Fruit fly (Drosophila melanogaster) whole organism, wandering third instar larva: ENCODE data around the gene Men.
A peak's percentile ranks its signal among the peaks of the same experiment; 100 is the strongest.

ENCODE experiments used
- Abd-B ChIP-seq: fragments of >200 bp; optimal IDR thresholded peaks from 2 replicates; lab custom pipeline; 2017; ENCODE audit warnings: missing biosample characterization, missing genetic modification characterization
- CG9705 ChIP-seq: fragments of 200-800 bp; sonication (Bioruptor generic); optimal IDR thresholded peaks from 2 replicates; lab custom pipeline; 2018; ENCODE audit warnings: missing biosample characterization, mild to moderate bottlenecking, missing genetic modification characterization
- Dfd ChIP-seq: fragments of >200 bp; optimal IDR thresholded peaks from 2 replicates; lab custom pipeline; 2017; ENCODE audit warnings: missing biosample characterization, missing genetic modification characterization
- Dif ChIP-seq: fragments of 200-275, 200-300 bp; sonication (Bioruptor generic); optimal IDR thresholded peaks from 2 replicates; lab custom pipeline; 2018; ENCODE audit warnings: missing biosample characterization, missing genetic modification characterization; ENCODE audit not compliant: partially characterized antibody
- GATAd ChIP-seq: sonication (Bioruptor generic); optimal IDR thresholded peaks from 2 replicates; lab custom pipeline; 2016; ENCODE audit warnings: missing biosample characterization, missing genetic modification characterization
- Hnf4 ChIP-seq: fragments of 200-800 bp; sonication (Bioruptor generic); optimal IDR thresholded peaks from 2 replicates; lab custom pipeline; 2016; ENCODE audit warnings: missing biosample characterization, mild to moderate bottlenecking, missing genetic modification characterization
- Hr78 ChIP-seq: fragments of >200 bp; optimal IDR thresholded peaks from 2 replicates; lab custom pipeline; 2017; ENCODE audit warnings: missing biosample characterization, missing genetic modification characterization
- Hr83 ChIP-seq: fragments of 200-300 bp; sonication (Bioruptor generic); optimal IDR thresholded peaks from 2 replicates; lab custom pipeline; 2016; ENCODE audit warnings: missing biosample characterization, mild to moderate bottlenecking, missing genetic modification characterization, moderate library complexity; ENCODE audit not compliant: poor library complexity, severe bottlenecking
- Jra ChIP-seq: sonication (Bioruptor generic); optimal IDR thresholded peaks from 2 replicates; lab custom pipeline; 2016; ENCODE audit warnings: missing biosample characterization, missing genetic modification characterization
- Mio ChIP-seq: sonication (Bioruptor generic); optimal IDR thresholded peaks from 2 replicates; lab custom pipeline; 2016; ENCODE audit warnings: missing biosample characterization, missing genetic modification characterization
- Myc ChIP-seq: fragments of >200 bp; optimal IDR thresholded peaks from 2 replicates; lab custom pipeline; 2017
- Rel ChIP-seq, 2 experiments: fragments of 200-800 bp; sonication (Bioruptor generic) in 1 of 2; optimal IDR thresholded peaks; 2 replicates in 1 of 2; 3 replicates in 1 of 2; lab custom pipeline; 2016 to 2019; ENCODE audit warnings: mild to moderate bottlenecking in 2 of 2, missing biosample characterization in 2 of 2, missing genetic modification characterization in 2 of 2, moderate library complexity in 1 of 2
- Vsx2 ChIP-seq: fragments of 200-300, 225-300 bp; sonication (Bioruptor generic); optimal IDR thresholded peaks from 2 replicates; lab custom pipeline; 2018; ENCODE audit warnings: missing biosample characterization, missing genetic modification characterization; ENCODE audit not compliant: partially characterized antibody
- brk ChIP-seq: fragments of 200-800 bp; sonication (Bioruptor generic); optimal IDR thresholded peaks from 2 replicates; lab custom pipeline; 2016; ENCODE audit warnings: missing biosample characterization, mild to moderate bottlenecking, missing genetic modification characterization
- dl ChIP-seq, 2 experiments: fragments of 175-275, 200-275 bp in 1 of 2; fragments of 200-275 bp in 1 of 2; sonication (Bioruptor generic); optimal IDR thresholded peaks; lab custom pipeline; 2018; ENCODE audit warnings: mild to moderate bottlenecking in 2 of 2, missing biosample characterization in 2 of 2, missing genetic modification characterization in 2 of 2, moderate library complexity in 2 of 2; ENCODE audit not compliant: partially characterized antibody in 2 of 2, insufficient read depth in 1 of 2
- dmrt93B ChIP-seq: fragments of 200-800 bp; sonication (Bioruptor generic); optimal IDR thresholded peaks from 2 replicates; lab custom pipeline; 2018; ENCODE audit warnings: missing biosample characterization, mild to moderate bottlenecking, missing genetic modification characterization
- dsf ChIP-seq: sonication (Bioruptor generic); optimal IDR thresholded peaks from 2 replicates; lab custom pipeline; 2016; ENCODE audit warnings: missing biosample characterization, missing genetic modification characterization, borderline replicate concordance
- ey ChIP-seq: fragments of 200-800 bp; sonication (Bioruptor generic); optimal IDR thresholded peaks from 2 replicates; lab custom pipeline; 2016; ENCODE audit warnings: missing biosample characterization, missing genetic modification characterization
- foxo ChIP-seq, 2 experiments: fragments of 200-800 bp; sonication (Bioruptor generic); optimal IDR thresholded peaks; 2 replicates in 1 of 2; 3 replicates in 1 of 2; lab custom pipeline; 2016 to 2017; ENCODE audit warnings: missing biosample characterization in 2 of 2, missing genetic modification characterization in 2 of 2
- fru ChIP-seq: fragments of 200-800 bp; sonication (Bioruptor generic); optimal IDR thresholded peaks from 3 replicates; lab custom pipeline; 2016; ENCODE audit warnings: missing biosample characterization, mild to moderate bottlenecking, missing genetic modification characterization
- h ChIP-seq: fragments of 200-800 bp; sonication (Bioruptor generic); optimal IDR thresholded peaks from 3 replicates; lab custom pipeline; 2016; ENCODE audit warnings: missing biosample characterization, mild to moderate bottlenecking, missing genetic modification characterization
- jim ChIP-seq: fragments of 175-275, 200-325 bp; sonication (Bioruptor generic); optimal IDR thresholded peaks from 2 replicates; lab custom pipeline; 2016; ENCODE audit warnings: missing biosample characterization, mild to moderate bottlenecking, missing genetic modification characterization
- lola ChIP-seq: fragments of >200 bp; optimal IDR thresholded peaks from 2 replicates; lab custom pipeline; 2017; ENCODE audit warnings: missing biosample characterization, missing genetic modification characterization
- pan ChIP-seq: fragments of >200 bp; optimal IDR thresholded peaks from 2 replicates; lab custom pipeline; 2017
- psq ChIP-seq: fragments of 200-800 bp; sonication (Bioruptor generic); optimal IDR thresholded peaks from 3 replicates; lab custom pipeline; 2017; ENCODE audit warnings: missing biosample characterization, mild to moderate bottlenecking, missing genetic modification characterization, moderate library complexity
- sage ChIP-seq: fragments of 200-800 bp; sonication (Bioruptor generic); optimal IDR thresholded peaks from 2 replicates; lab custom pipeline; 2016; ENCODE audit warnings: missing biosample characterization, mild to moderate bottlenecking, missing genetic modification characterization
- tai ChIP-seq: sonication (Bioruptor generic); optimal IDR thresholded peaks from 2 replicates; lab custom pipeline; 2016; ENCODE audit warnings: missing biosample characterization, missing genetic modification characterization
- usp ChIP-seq: fragments of >200 bp; optimal IDR thresholded peaks from 2 replicates; lab custom pipeline; 2017; ENCODE audit warnings: missing biosample characterization, missing genetic modification characterization
- woc ChIP-seq: sonication (Bioruptor generic); optimal IDR thresholded peaks from 2 replicates; lab custom pipeline; 2016; ENCODE audit warnings: missing biosample characterization, mild to moderate bottlenecking, missing genetic modification characterization

Men gene

dm6 chr3R:12694742-12695141, 27.5 kb downstream of the Men start, which contains the start of the genes CG14391 and NijC:
Gene CG14391, minus strand, starts transcription at chr3R:12694842.
Gene NijC, plus strand, starts transcription at chr3R:12695129.
- TF ChIP-seq brk (GFP tag; lab: Kevin White, UChicago) (no peak), sage (GFP tag; lab: Kevin White, UChicago) (no peak)

dm6 chr3R:12692497-12692896, 29.7 kb downstream of the Men start, which contains the start of gene CG31347:
Gene CG31347, minus strand, starts transcription at chr3R:12692597.
- no peak for TF ChIP-seq Myc (lab: Kevin White, UChicago)
- TF ChIP-seq CG9705 (GFP tag; lab: Kevin White, UChicago), result no peak
- TF ChIP-seq lola (GFP tag; lab: Kevin White, UChicago), result no peak
- no peak for TF ChIP-seq h
- no peak for TF ChIP-seq dl (GFP tag; optimal IDR thresholded peaks at IDR 0.05; lab: Kevin White, UChicago; ENCODE audit: insufficient read depth in 1 of 2, partially characterized antibody in 2 of 2)
- TF ChIP-seq Hnf4 (GFP tag; lab: Kevin White, UChicago), result no peak
- TF ChIP-seq Abd-B (GFP tag; lab: Kevin White, UChicago), result no peak
- TF ChIP-seq Dfd, result no peak
- TF ChIP-seq tai (GFP tag; lab: Kevin White, UChicago), result no peak
- no peak for TF ChIP-seq Mio (GFP tag; lab: Kevin White, UChicago)
- no peak for TF ChIP-seq Dif
- TF ChIP-seq foxo (GFP tag; optimal IDR thresholded peaks at IDR 0.05; lab: Kevin White, UChicago), result no peak
- TF ChIP-seq Jra (GFP tag; lab: Kevin White, UChicago), result no peak

DNA sequence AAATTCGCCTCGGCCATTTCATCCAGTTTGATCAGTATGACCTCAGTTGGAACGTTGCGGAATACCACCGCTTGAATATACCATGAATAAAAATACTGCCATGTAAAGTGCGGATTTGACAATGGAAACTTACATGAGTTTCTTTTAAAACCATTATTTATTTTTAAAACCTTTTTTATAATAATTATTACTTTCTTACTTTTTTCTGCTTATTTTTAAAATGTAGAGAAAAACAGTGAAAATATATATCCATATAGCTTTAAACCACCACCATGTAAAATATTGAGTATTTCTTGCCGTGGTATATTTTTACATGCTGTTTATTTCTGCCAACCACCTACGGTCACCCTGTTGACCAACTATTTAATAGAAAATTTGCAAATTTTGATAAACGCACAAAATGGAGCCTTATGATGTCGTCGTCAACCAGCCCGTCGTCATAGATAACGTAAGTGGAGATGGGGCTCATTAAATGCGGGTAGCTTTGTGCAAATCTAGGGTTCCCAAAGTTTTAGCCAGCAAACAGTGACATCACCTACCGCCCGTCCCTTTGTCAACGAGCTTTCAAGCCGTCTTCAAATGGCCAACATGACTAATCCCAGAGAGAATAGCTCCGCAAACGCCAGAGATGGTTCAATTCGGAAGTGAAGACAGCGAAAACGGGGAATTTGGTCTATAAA, 30.7 kb downstream of the Men start, which contains the start of gene Arp1:
TSS of gene Arp1 (plus strand) at position 322 of the 680 bp plus-strand sequence.
- no peak for TF ChIP-seq usp (GFP tag; lab: Kevin White, UChicago)
- no peak for TF ChIP-seq Rel (GFP tag; optimal IDR thresholded peaks at IDR 0.05; lab: Kevin White, UChicago)
- TF ChIP-seq Rel (tag; optimal IDR thresholded peaks at IDR 0.05; lab: Kevin White, UChicago), result peak; percentile 50
- TF ChIP-seq h, result no peak
- TF ChIP-seq Hr78, result no peak
- TF ChIP-seq pan (lab: Kevin White, UChicago), result no peak
- TF ChIP-seq Mio (GFP tag; lab: Kevin White, UChicago), result no peak
- TF ChIP-seq, all 38 proteins: peak for 1

- no peak for TF ChIP-seq jim (GFP tag; lab: Kevin White, UChicago)
- no peak for TF ChIP-seq fru (GFP tag; lab: Kevin White, UChicago)
These were observed 33.4 kb downstream of the Men start, which contains the start of gene kar for dm6 chr3R:12688672-12689417. Gene kar, minus strand, starts transcription at chr3R:12689367.

dm6 chr3R:12688116-12688515, 34.1 kb downstream of the Men start:
- no peak for TF ChIP-seq jim (GFP tag; lab: Kevin White, UChicago)
- TF ChIP-seq Dfd, result no peak
- no peak for TF ChIP-seq Hr83 (GFP tag; lab: Kevin White, UChicago)
- no peak for TF ChIP-seq sage (GFP tag; lab: Kevin White, UChicago)
- no peak for TF ChIP-seq dmrt93B
- TF ChIP-seq foxo (GFP tag; optimal IDR thresholded peaks at IDR 0.05; lab: Kevin White, UChicago), result no peak
- no peak for TF ChIP-seq pan (lab: Kevin White, UChicago)
- no peak for TF ChIP-seq ey
- no peak for TF ChIP-seq woc
- no peak for TF ChIP-seq Jra (GFP tag; lab: Kevin White, UChicago)
- TF ChIP-seq GATAd (GFP tag; lab: Kevin White, UChicago), result no peak

- no peak for TF ChIP-seq jim (GFP tag; lab: Kevin White, UChicago)
- TF ChIP-seq Rel (GFP tag; optimal IDR thresholded peaks at IDR 0.05; lab: Kevin White, UChicago), result no peak
- TF ChIP-seq Rel (tag; optimal IDR thresholded peaks at IDR 0.05; lab: Kevin White, UChicago), result no peak
- TF ChIP-seq lola (GFP tag; lab: Kevin White, UChicago), result no peak
- no peak for TF ChIP-seq Mio (GFP tag; lab: Kevin White, UChicago)
- no peak for TF ChIP-seq Vsx2 (GFP tag; lab: Kevin White, UChicago)
- TF ChIP-seq fru (GFP tag; lab: Kevin White, UChicago), result no peak
- TF ChIP-seq Dif, result no peak
- TF ChIP-seq Myc (lab: Kevin White, UChicago), result no peak
- TF ChIP-seq dsf, result no peak
- no peak for TF ChIP-seq psq (GFP tag; lab: Kevin White, UChicago)
- no peak for TF ChIP-seq Hnf4 (GFP tag; lab: Kevin White, UChicago)
These were observed 37.0 kb downstream of the Men start for dm6 chr3R:12685290-12685689.
